Worm (Caenorhabditis elegans) whole organism, L1 larva: ENCODE measurements around the gene C27F2.7.
A peak's percentile ranks its signal among the peaks of the same experiment; 100 is the strongest.

Experiments used
- C34B4.2 ChIP-seq: sonication (generic microtip); optimal IDR thresholded peaks from 2 replicates; lab custom pipeline; 2017; ENCODE audit warnings: mild to moderate bottlenecking, missing genetic modification characterization, missing compliant biosample characterization
- aha-1 ChIP-seq: fragments of 150-350 bp; optimal IDR thresholded peaks from 2 replicates; lab custom pipeline; 2014; ENCODE audit warnings: missing biosample characterization, missing genetic modification characterization
- alr-1 ChIP-seq: fragments of 200-800 bp; sonication (Bioruptor generic); optimal IDR thresholded peaks from 2 replicates; lab custom pipeline; 2018; ENCODE audit warnings: borderline replicate concordance, mild to moderate bottlenecking, missing genetic modification characterization, missing compliant biosample characterization
- aly-2 ChIP-seq: fragments of 150-350 bp; optimal IDR thresholded peaks from 2 replicates; lab custom pipeline; 2014; ENCODE audit warnings: missing biosample characterization, missing genetic modification characterization
- blmp-1 ChIP-seq: fragments of 150-350 bp; optimal IDR thresholded peaks from 2 replicates; lab custom pipeline; 2014; ENCODE audit warnings: missing biosample characterization, missing genetic modification characterization
- ceh-8 ChIP-seq: fragments of 200-800 bp; sonication (Bioruptor generic); optimal IDR thresholded peaks from 2 replicates; lab custom pipeline; 2018; ENCODE audit warnings: mild to moderate bottlenecking, missing genetic modification characterization, moderate library complexity, missing compliant biosample characterization
- ceh-90 ChIP-seq: sonication (generic microtip); optimal IDR thresholded peaks from 2 replicates; lab custom pipeline; 2016; ENCODE audit warnings: missing genetic modification characterization, missing compliant biosample characterization
- dpl-1 ChIP-seq, 3 experiments: fragments of 150-350 bp in 2 of 3; sonication (generic microtip) in 1 of 3; optimal IDR thresholded peaks; 2 replicates each; lab custom pipeline; 2014 to 2017; ENCODE audit warnings: missing biosample characterization in 3 of 3, missing genetic modification characterization in 3 of 3, missing genetic modification reagents in 3 of 3
- dsc-1 ChIP-seq: sonication (generic microtip); optimal IDR thresholded peaks from 2 replicates; lab custom pipeline; 2016; ENCODE audit warnings: mild to moderate bottlenecking, missing genetic modification characterization, missing compliant biosample characterization
- egl-13 ChIP-seq: sonication (generic microtip); optimal IDR thresholded peaks from 2 replicates; lab custom pipeline; 2016; ENCODE audit warnings: missing genotype, missing genetic modification reagents, missing genetic modification characterization, missing compliant biosample characterization
- elt-3 ChIP-seq, 6 experiments: fragments of 150-350 bp in 1 of 6; sonication (generic microtip); optimal IDR thresholded peaks; 2 replicates each; lab custom pipeline; 2017 to 2018; ENCODE audit warnings: missing biosample characterization in 6 of 6, missing genetic modification characterization in 6 of 6, inconsistent platforms in 1 of 6
- ets-5 ChIP-seq: fragments of 200-800 bp; sonication (Bioruptor generic); IDR thresholded peaks from 2 replicates; pipeline ENCODE4 v1.3.6; 2022; ENCODE audit warnings: missing genetic modification characterization, missing compliant biosample characterization
- fkh-8 ChIP-seq: sonication (generic microtip); optimal IDR thresholded peaks from 2 replicates; lab custom pipeline; 2016; ENCODE audit warnings: mild to moderate bottlenecking, missing genetic modification characterization, missing compliant biosample characterization
- fos-1 ChIP-seq: fragments of 150-350 bp; optimal IDR thresholded peaks from 2 replicates; lab custom pipeline; 2014; ENCODE audit warnings: missing biosample characterization, missing genetic modification characterization
- grh-1 ChIP-seq: fragments of 200-800 bp; sonication (Bioruptor generic); IDR thresholded peaks from 2 replicates; pipeline ENCODE4 v1.3.6; 2022; ENCODE audit warnings: missing genetic modification reagents, missing genetic modification characterization, missing compliant biosample characterization
- hpl-2 ChIP-seq: fragments of 150-350 bp; optimal IDR thresholded peaks from 2 replicates; lab custom pipeline; 2014; ENCODE audit warnings: missing biosample characterization, missing genetic modification reagents, missing genetic modification characterization
- irx-1 ChIP-seq: sonication (generic microtip); optimal IDR thresholded peaks from 2 replicates; lab custom pipeline; 2016; ENCODE audit warnings: missing genetic modification characterization, missing compliant biosample characterization
- lin-14 ChIP-seq: fragments of 200-800 bp; sonication (Bioruptor generic); optimal IDR thresholded peaks from 2 replicates; lab custom pipeline; 2018; ENCODE audit warnings: mild to moderate bottlenecking, missing genetic modification characterization, moderate library complexity, missing compliant biosample characterization
- lin-35 ChIP-seq, 2 experiments: fragments of 150-350 bp; optimal IDR thresholded peaks; 2 replicates each; lab custom pipeline; 2014; ENCODE audit warnings: missing biosample characterization in 2 of 2, missing genetic modification characterization in 2 of 2, missing genetic modification reagents in 2 of 2
- mef-2 ChIP-seq: fragments of 150-350 bp; optimal IDR thresholded peaks from 2 replicates; lab custom pipeline; 2014; ENCODE audit warnings: missing biosample characterization, missing genetic modification characterization
- nhr-11 ChIP-seq: fragments of 150-350 bp; optimal IDR thresholded peaks from 2 replicates; lab custom pipeline; 2014; ENCODE audit warnings: missing biosample characterization, missing genetic modification characterization
- nhr-19 ChIP-seq: fragments of 200-800 bp; sonication (Bioruptor generic); conservative IDR thresholded peaks from 2 replicates; pipeline ENCODE4 v1.3.6; 2022; ENCODE audit warnings: missing genetic modification characterization, missing compliant biosample characterization
- nhr-20 ChIP-seq: sonication (generic microtip); optimal IDR thresholded peaks from 2 replicates; lab custom pipeline; 2016; ENCODE audit warnings: mild to moderate bottlenecking, missing genetic modification characterization, missing compliant biosample characterization
- nhr-47 ChIP-seq: sonication (generic microtip); optimal IDR thresholded peaks from 2 replicates; lab custom pipeline; 2016; ENCODE audit warnings: mild to moderate bottlenecking, missing genetic modification characterization, moderate library complexity, missing compliant biosample characterization
- nhr-71 ChIP-seq: sonication (generic microtip); optimal IDR thresholded peaks from 2 replicates; lab custom pipeline; 2016; ENCODE audit warnings: mild to moderate bottlenecking, missing genetic modification characterization, moderate library complexity, missing compliant biosample characterization
- nhr-76 ChIP-seq: sonication (generic microtip); optimal IDR thresholded peaks from 2 replicates; lab custom pipeline; 2017; ENCODE audit warnings: missing biosample characterization, missing genetic modification characterization
- nhr-77 ChIP-seq: fragments of 150-350 bp; optimal IDR thresholded peaks from 2 replicates; lab custom pipeline; 2014; ENCODE audit warnings: missing biosample characterization, missing genetic modification characterization
- nhr-84 ChIP-seq: sonication (generic microtip); optimal IDR thresholded peaks from 2 replicates; lab custom pipeline; 2017; ENCODE audit warnings: missing biosample characterization, missing genetic modification characterization
- pqm-1 ChIP-seq: sonication (generic microtip); optimal IDR thresholded peaks from 3 replicates; lab custom pipeline; 2017; ENCODE audit warnings: missing biosample characterization, missing genetic modification characterization
- rnt-1 ChIP-seq: sonication (generic microtip); optimal IDR thresholded peaks from 2 replicates; lab custom pipeline; 2016; ENCODE audit warnings: mild to moderate bottlenecking, missing genetic modification characterization, moderate library complexity, missing compliant biosample characterization
- skn-1 ChIP-seq: fragments of 150-350 bp; optimal IDR thresholded peaks from 2 replicates; lab custom pipeline; 2014; ENCODE audit warnings: missing biosample characterization, missing genetic modification characterization
- snpc-4 ChIP-seq: fragments of 150-350 bp; optimal IDR thresholded peaks from 2 replicates; lab custom pipeline; 2014; ENCODE audit warnings: missing biosample characterization, missing genetic modification characterization
- sox-4 ChIP-seq: sonication (generic microtip); optimal IDR thresholded peaks from 2 replicates; lab custom pipeline; 2016; ENCODE audit warnings: missing genetic modification characterization, missing compliant biosample characterization
- sup-37 ChIP-seq: fragments of 200-800 bp; sonication (Bioruptor generic); optimal IDR thresholded peaks from 2 replicates; lab custom pipeline; 2018; ENCODE audit warnings: mild to moderate bottlenecking, missing genetic modification characterization, missing compliant biosample characterization
- swsn-7 ChIP-seq: sonication (generic microtip); optimal IDR thresholded peaks from 2 replicates; lab custom pipeline; 2016; ENCODE audit warnings: missing genetic modification characterization, missing compliant biosample characterization
- unc-130 ChIP-seq: fragments of 150-350 bp; optimal IDR thresholded peaks from 2 replicates; lab custom pipeline; 2017; ENCODE audit warnings: missing biosample characterization, missing genetic modification characterization, inconsistent platforms
- unc-86 ChIP-seq: sonication (generic microtip); optimal IDR thresholded peaks from 2 replicates; lab custom pipeline; 2016; ENCODE audit warnings: missing genetic modification characterization, missing compliant biosample characterization
- zag-1 ChIP-seq: fragments of 150-350 bp; optimal IDR thresholded peaks from 2 replicates; lab custom pipeline; 2014; ENCODE audit warnings: missing biosample characterization, missing genetic modification characterization
- ztf-4 ChIP-seq: fragments of 150-350 bp; optimal IDR thresholded peaks from 2 replicates; lab custom pipeline; 2014; ENCODE audit warnings: missing biosample characterization, missing genetic modification characterization

The C27F2.7 gene

ce11 chrIII:4934896-4935628 is 49.2 kb downstream of the C27F2.7 start, which contains the start of gene mrps-18C (continued):
- TF ChIP-seq fos-1 (tag; lab: Kevin White, UChicago) (no peak), aha-1 (tag; lab: Kevin White, UChicago) (no peak), C34B4.2 (tag; lab: Kevin White, UChicago) (no peak), nhr-47 (peak; percentile 49), swsn-7 (no peak), nhr-76 (tag; lab: Kevin White, UChicago) (no peak), lin-35 (GFP tag; optimal IDR thresholded peaks at IDR 0.05; lab: Kevin White, UChicago) (peak; percentile 60 to 69), nhr-11 (tag; lab: Kevin White, UChicago) (no peak), dsc-1 (no peak), egl-13 (tag; lab: Kevin White, UChicago) (no peak), hpl-2 (GFP tag; lab: Kevin White, UChicago) (no peak), unc-86 (tag; lab: Kevin White, UChicago) (no peak), rnt-1 (peak; percentile 35), mef-2 (tag; lab: Kevin White, UChicago) (no peak), nhr-19 (GFP tag; lab: Robert Waterston, UW) (no peak), blmp-1 (tag; lab: Kevin White, UChicago) (peak; percentile 18), ets-5 (GFP tag; lab: Robert Waterston, UW) (no peak), ceh-90 (tag; lab: Kevin White, UChicago) (no peak), irx-1 (tag; lab: Kevin White, UChicago) (no peak), skn-1 (tag; lab: Kevin White, UChicago) (no peak), zag-1 (tag; lab: Kevin White, UChicago) (no peak), pqm-1 (tag; lab: Kevin White, UChicago) (no peak), grh-1 (GFP tag; lab: Robert Waterston, UW) (no peak), snpc-4 (tag; lab: Kevin White, UChicago) (no peak), alr-1 (tag; lab: Kevin White, UChicago) (no peak), nhr-20 (tag; lab: Kevin White, UChicago) (no peak), nhr-77 (tag; lab: Kevin White, UChicago) (no peak), aly-2 (tag; lab: Kevin White, UChicago) (no peak), elt-3 (tag; optimal IDR thresholded peaks at IDR 0.05; lab: Kevin White, UChicago) (no peak), ceh-8 (GFP tag; lab: Kevin White, UChicago) (no peak), ztf-4 (tag; lab: Kevin White, UChicago) (no peak), sox-4 (tag; lab: Kevin White, UChicago) (no peak), nhr-84 (tag; lab: Kevin White, UChicago) (no peak)

- TF ChIP-seq unc-130 (tag; lab: Kevin White, UChicago) (no peak), dpl-1 (GFP tag; optimal IDR thresholded peaks at IDR 0.05; lab: Kevin White, UChicago) (peak in 1 of 3 experiments; percentile 26), nhr-71 (tag; lab: Kevin White, UChicago) (no peak), sup-37 (GFP tag; lab: Kevin White, UChicago) (no peak), nhr-47 (no peak), fkh-8 (no peak), lin-14 (GFP tag; lab: Kevin White, UChicago) (no peak), aha-1 (tag; lab: Kevin White, UChicago) (no peak)
These were observed 52.0 kb downstream of the C27F2.7 start, which contains the start of the genes C26E6.12 and eri-9 for ce11 chrIII:4932203-4932699. Gene C26E6.12, minus strand, starts transcription at chrIII:4932253. Gene eri-9, plus strand, starts transcription at chrIII:4932450.
